Worm (Caenorhabditis elegans) whole organism, L1 larva: ENCODE results near the gene F35F10.13.

Experiments
- C16A3.4 ChIP-seq: fragments of 150-350 bp; optimal IDR thresholded peaks from 2 replicates; lab custom pipeline; 2014; ENCODE audit warnings: missing biosample characterization, missing genetic modification characterization
- F16B12.6 ChIP-seq: fragments of 150-350 bp; optimal IDR thresholded peaks from 2 replicates; lab custom pipeline; 2014; ENCODE audit warnings: missing biosample characterization, missing genetic modification characterization
- aha-1 ChIP-seq: fragments of 150-350 bp; optimal IDR thresholded peaks from 2 replicates; lab custom pipeline; 2014; ENCODE audit warnings: missing biosample characterization, missing genetic modification characterization
- alr-1 ChIP-seq: fragments of 200-800 bp; sonication (Bioruptor generic); optimal IDR thresholded peaks from 2 replicates; lab custom pipeline; 2018; ENCODE audit warnings: borderline replicate concordance, mild to moderate bottlenecking, missing genetic modification characterization, missing compliant biosample characterization
- ama-1 ChIP-seq: fragments of 150-350 bp; optimal IDR thresholded peaks from 2 replicates; lab custom pipeline; 2014
- ceh-88 ChIP-seq: fragments of 200-800 bp; sonication (Bioruptor generic); IDR thresholded peaks from 2 replicates; pipeline ENCODE4 v1.3.6; 2022; ENCODE audit warnings: missing genetic modification characterization, missing compliant biosample characterization
- dpl-1 ChIP-seq, 3 experiments: fragments of 150-350 bp in 2 of 3; sonication (generic microtip) in 1 of 3; optimal IDR thresholded peaks; 2 replicates each; lab custom pipeline; 2014 to 2017; ENCODE audit warnings: missing biosample characterization in 3 of 3, missing genetic modification characterization in 3 of 3, missing genetic modification reagents in 3 of 3
- egl-13 ChIP-seq: sonication (generic microtip); optimal IDR thresholded peaks from 2 replicates; lab custom pipeline; 2016; ENCODE audit warnings: missing genotype, missing genetic modification reagents, missing genetic modification characterization, missing compliant biosample characterization
- egl-27 ChIP-seq, 2 experiments: fragments of 150-350 bp in 1 of 2; sonication (generic microtip); optimal IDR thresholded peaks; 3 replicates each; lab custom pipeline; 2017 to 2018; ENCODE audit warnings: missing biosample characterization in 2 of 2, missing genetic modification characterization in 2 of 2, missing genetic modification reagents in 2 of 2
- elt-2 ChIP-seq: sonication (generic microtip); optimal IDR thresholded peaks from 2 replicates; lab custom pipeline; 2016; ENCODE audit warnings: missing genetic modification characterization, mild to moderate bottlenecking, inconsistent platforms, missing compliant biosample characterization, missing genetic modification reagents
- elt-3 ChIP-seq, 6 experiments: fragments of 150-350 bp in 1 of 6; sonication (generic microtip); optimal IDR thresholded peaks; 2 replicates each; lab custom pipeline; 2017 to 2018; ENCODE audit warnings: missing biosample characterization in 6 of 6, missing genetic modification characterization in 6 of 6, inconsistent platforms in 1 of 6
- fkh-10 ChIP-seq: sonication (generic microtip); optimal IDR thresholded peaks from 2 replicates; lab custom pipeline; 2017; ENCODE audit warnings: missing biosample characterization, missing genetic modification reagents, missing genetic modification characterization
- grh-1 ChIP-seq: fragments of 200-800 bp; sonication (Bioruptor generic); IDR thresholded peaks from 2 replicates; pipeline ENCODE4 v1.3.6; 2022; ENCODE audit warnings: missing genetic modification reagents, missing genetic modification characterization, missing compliant biosample characterization
- hlh-17 ChIP-seq: fragments of 200-800 bp; sonication (Bioruptor generic); optimal IDR thresholded peaks from 2 replicates; lab custom pipeline; 2018; ENCODE audit warnings: missing genetic modification characterization, mild to moderate bottlenecking, missing compliant biosample characterization, moderate library complexity, borderline replicate concordance
- hlh-4 ChIP-seq: sonication (generic microtip); optimal IDR thresholded peaks from 2 replicates; lab custom pipeline; 2016; ENCODE audit warnings: mild to moderate bottlenecking, missing genetic modification characterization, missing compliant biosample characterization
- hpl-2 ChIP-seq: fragments of 150-350 bp; optimal IDR thresholded peaks from 2 replicates; lab custom pipeline; 2014; ENCODE audit warnings: missing biosample characterization, missing genetic modification reagents, missing genetic modification characterization
- lin-13 ChIP-seq: fragments of 150-350 bp; optimal IDR thresholded peaks from 2 replicates; lab custom pipeline; 2014; ENCODE audit warnings: missing biosample characterization, missing genetic modification reagents, missing genetic modification characterization
- lin-15B ChIP-seq: fragments of 150-350 bp; sonication (generic microtip); optimal IDR thresholded peaks from 3 replicates; lab custom pipeline; 2014; ENCODE audit warnings: missing biosample characterization, missing genetic modification characterization
- lin-35 ChIP-seq, 2 experiments: fragments of 150-350 bp; optimal IDR thresholded peaks; 2 replicates each; lab custom pipeline; 2014; ENCODE audit warnings: missing biosample characterization in 2 of 2, missing genetic modification characterization in 2 of 2, missing genetic modification reagents in 2 of 2
- lsy-2 ChIP-seq, 2 experiments: fragments of 150-350 bp; optimal IDR thresholded peaks; 2 replicates each; lab custom pipeline; 2014; ENCODE audit warnings: missing biosample characterization in 2 of 2, missing genetic modification characterization in 2 of 2
- mep-1 ChIP-seq: fragments of 150-350 bp; optimal IDR thresholded peaks from 2 replicates; lab custom pipeline; 2014; ENCODE audit warnings: missing biosample characterization, missing genetic modification characterization
- nhr-20 ChIP-seq: sonication (generic microtip); optimal IDR thresholded peaks from 2 replicates; lab custom pipeline; 2016; ENCODE audit warnings: mild to moderate bottlenecking, missing genetic modification characterization, missing compliant biosample characterization
- nhr-237 ChIP-seq: fragments of 150-350 bp; optimal IDR thresholded peaks from 2 replicates; lab custom pipeline; 2014; ENCODE audit warnings: missing biosample characterization, missing genetic modification characterization
- nhr-28 ChIP-seq: fragments of 150-350 bp; optimal IDR thresholded peaks from 2 replicates; lab custom pipeline; 2014; ENCODE audit warnings: missing biosample characterization, missing genetic modification characterization
- nhr-77 ChIP-seq: fragments of 150-350 bp; optimal IDR thresholded peaks from 2 replicates; lab custom pipeline; 2014; ENCODE audit warnings: missing biosample characterization, missing genetic modification characterization
- nhr-85 ChIP-seq: sonication (generic microtip); peaks from one replicate; lab custom pipeline; 2016; ENCODE audit warnings: missing genetic modification characterization, inconsistent platforms, missing compliant biosample characterization
- pag-3 ChIP-seq: sonication (generic microtip); optimal IDR thresholded peaks from 2 replicates; lab custom pipeline; 2017; ENCODE audit warnings: missing genetic modification characterization, mild to moderate bottlenecking, missing compliant biosample characterization, antibody characterized with exemption, borderline replicate concordance; ENCODE audit not compliant: insufficient read depth
- pqm-1 ChIP-seq: sonication (generic microtip); optimal IDR thresholded peaks from 3 replicates; lab custom pipeline; 2017; ENCODE audit warnings: missing biosample characterization, missing genetic modification characterization
- rnt-1 ChIP-seq: sonication (generic microtip); optimal IDR thresholded peaks from 2 replicates; lab custom pipeline; 2016; ENCODE audit warnings: mild to moderate bottlenecking, missing genetic modification characterization, moderate library complexity, missing compliant biosample characterization
- skn-1 ChIP-seq: fragments of 150-350 bp; optimal IDR thresholded peaks from 2 replicates; lab custom pipeline; 2014; ENCODE audit warnings: missing biosample characterization, missing genetic modification characterization
- sptf-1 ChIP-seq: fragments of 150-350 bp; optimal IDR thresholded peaks from 2 replicates; lab custom pipeline; 2014; ENCODE audit warnings: missing biosample characterization, missing genetic modification characterization
- sup-37 ChIP-seq: fragments of 200-800 bp; sonication (Bioruptor generic); optimal IDR thresholded peaks from 2 replicates; lab custom pipeline; 2018; ENCODE audit warnings: mild to moderate bottlenecking, missing genetic modification characterization, missing compliant biosample characterization
- swsn-7 ChIP-seq: sonication (generic microtip); optimal IDR thresholded peaks from 2 replicates; lab custom pipeline; 2016; ENCODE audit warnings: missing genetic modification characterization, missing compliant biosample characterization
- tbx-2 ChIP-seq: sonication (generic microtip); optimal IDR thresholded peaks from 2 replicates; lab custom pipeline; 2016; ENCODE audit warnings: missing genetic modification characterization, missing compliant biosample characterization
- tlp-1 ChIP-seq: fragments of 150-350 bp; optimal IDR thresholded peaks from 2 replicates; lab custom pipeline; 2014; ENCODE audit warnings: missing biosample characterization, missing genetic modification characterization
- unc-30 ChIP-seq: sonication (generic microtip); optimal IDR thresholded peaks from 2 replicates; lab custom pipeline; 2017; ENCODE audit warnings: missing biosample characterization, missing genetic modification characterization
- unc-62 ChIP-seq: fragments of 150-350 bp; optimal IDR thresholded peaks from 2 replicates; lab custom pipeline; 2014; ENCODE audit warnings: missing biosample characterization, missing genetic modification reagents, missing genetic modification characterization
- vab-15 ChIP-seq: sonication (generic microtip); optimal IDR thresholded peaks from 2 replicates; lab custom pipeline; 2017; ENCODE audit warnings: missing genotype, mild to moderate bottlenecking, missing genetic modification characterization, missing compliant biosample characterization
- xbp-1 ChIP-seq: sonication (generic microtip); optimal IDR thresholded peaks from 2 replicates; lab custom pipeline; 2016; ENCODE audit warnings: missing genetic modification characterization, missing compliant biosample characterization
- zag-1 ChIP-seq: fragments of 150-350 bp; optimal IDR thresholded peaks from 2 replicates; lab custom pipeline; 2014; ENCODE audit warnings: missing biosample characterization, missing genetic modification characterization
- ztf-11 ChIP-seq, 2 experiments: sonication (generic microtip); optimal IDR thresholded peaks; 2 replicates each; lab custom pipeline; 2016 to 2017; ENCODE audit warnings: missing genetic modification characterization in 2 of 2, missing biosample characterization in 1 of 2, missing compliant biosample characterization in 1 of 2

F35F10.13 gene

DNA sequence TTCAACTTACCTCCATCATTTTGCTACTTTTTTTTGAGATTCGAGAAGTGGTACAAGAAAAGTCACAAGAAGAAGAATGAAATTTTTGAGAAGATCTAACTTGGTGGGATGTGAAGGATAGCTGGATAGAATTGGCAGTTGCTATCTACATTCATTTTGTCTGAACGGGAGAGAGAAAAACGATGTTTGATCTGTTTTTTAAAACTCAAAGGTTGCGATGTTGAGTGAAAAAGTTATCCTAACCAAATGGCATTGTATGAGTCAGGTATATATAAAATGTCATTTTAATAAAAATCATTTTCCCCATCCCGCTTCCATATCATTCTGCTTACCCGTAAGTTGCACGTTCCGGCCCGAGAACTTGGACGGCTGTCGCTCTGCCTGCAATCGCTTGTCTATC lies 29.6 kb downstream of the F35F10.13 start, which contains the start of gene F35F10.6:
Gene F35F10.6, minus strand, starts transcription at position 101 of the 400 bp plus-strand sequence.
- TF ChIP-seq unc-30 (tag; lab: Kevin White, UChicago) (no peak), ztf-11 (tag; optimal IDR thresholded peaks at IDR 0.05; lab: Kevin White, UChicago) (no peak), vab-15 (tag; lab: Kevin White, UChicago) (no peak), sup-37 (GFP tag; lab: Kevin White, UChicago) (no peak), nhr-85 (tag; lab: Kevin White, UChicago) (no peak), xbp-1 (no peak), swsn-7 (tag; lab: Kevin White, UChicago) (no peak), sptf-1 (tag; lab: Kevin White, UChicago) (no peak), hlh-17 (GFP tag; lab: Kevin White, UChicago) (no peak), skn-1 (tag; lab: Kevin White, UChicago) (no peak), egl-13 (tag; lab: Kevin White, UChicago) (no peak), nhr-20 (tag; lab: Kevin White, UChicago) (no peak), rnt-1 (tag; lab: Kevin White, UChicago) (no peak), elt-3 (tag; optimal IDR thresholded peaks at IDR 0.05; lab: Kevin White, UChicago) (no peak), pag-3 (no peak), aha-1 (tag; lab: Kevin White, UChicago) (no peak), nhr-28 (no peak), egl-27 (tag; optimal IDR thresholded peaks at IDR 0.05; lab: Kevin White, UChicago) (no peak)

DNA sequence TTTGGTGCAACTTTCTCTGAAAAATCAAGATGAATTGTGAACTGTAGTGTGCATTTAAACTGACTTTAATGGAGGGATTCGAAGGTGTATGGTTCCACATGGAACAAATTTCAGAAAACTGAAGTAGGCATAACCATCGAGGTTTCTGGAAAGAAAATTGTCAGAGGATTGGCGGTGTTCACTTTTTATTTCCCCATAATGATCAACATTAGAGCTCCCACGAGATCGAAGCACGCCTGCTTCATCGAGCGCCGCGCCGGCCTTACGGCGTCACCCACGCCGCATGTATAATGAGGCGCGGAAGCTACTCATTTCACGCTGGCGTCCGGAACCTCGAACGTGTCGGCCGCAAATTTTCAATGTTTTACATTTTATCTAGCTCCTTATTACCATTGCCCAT lies 30.7 kb downstream of the F35F10.13 start:
- TF ChIP-seq ceh-88 (GFP tag; lab: Robert Waterston, UW) (no peak), F16B12.6 (tag; lab: Kevin White, UChicago) (no peak)

DNA sequence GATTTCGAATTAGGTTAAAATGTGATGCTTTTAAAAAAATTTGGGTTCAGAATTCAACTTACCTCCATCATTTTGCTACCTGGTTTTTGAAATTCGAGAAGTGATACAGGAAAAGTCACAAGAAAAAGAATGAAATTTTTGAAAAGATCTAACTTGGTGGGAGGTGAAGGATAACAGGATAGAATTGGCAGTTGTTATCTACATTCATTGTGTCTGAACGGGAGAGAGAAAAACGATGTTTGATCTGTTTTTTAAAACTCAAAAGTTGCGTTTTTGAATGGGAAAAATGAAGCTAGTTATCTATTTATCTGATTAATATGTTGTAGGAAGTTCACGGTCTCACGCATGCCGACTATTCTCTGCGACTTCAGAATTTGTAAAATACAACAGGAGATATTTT lies 31.5 kb downstream of the F35F10.13 start, which contains the start of gene F35F10.7:
Gene F35F10.7, minus strand, starts transcription at position 101 of the 400 bp plus-strand sequence.
- TF ChIP-seq vab-15 (tag; lab: Kevin White, UChicago): no peak
- TF ChIP-seq tbx-2 (tag; lab: Kevin White, UChicago): no peak
- no peak for TF ChIP-seq lin-13

DNA sequence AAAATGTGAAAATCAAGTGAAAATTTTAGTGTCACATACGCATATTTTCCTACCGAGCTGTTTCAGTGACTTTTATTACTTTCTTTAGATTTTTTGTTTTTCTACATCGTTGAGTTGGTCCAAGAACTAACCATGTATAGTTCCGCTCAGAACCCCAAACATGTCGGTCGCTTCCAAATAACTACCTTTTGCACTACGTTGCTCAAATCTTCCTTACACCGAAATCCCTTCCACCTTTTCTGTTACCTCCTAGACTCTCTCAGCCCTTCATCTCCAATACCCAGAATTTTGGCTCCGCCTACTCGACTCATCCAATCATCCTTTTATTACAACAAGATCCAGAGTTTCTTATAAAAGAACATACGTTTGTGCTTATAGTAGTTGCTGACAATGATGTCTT lies 34.2 kb downstream of the F35F10.13 start, which contains the start of gene F35F10.5:
Gene F35F10.5, plus strand, starts transcription at position 301 of the 400 bp plus-strand sequence.
- no peak for TF ChIP-seq lin-35 (GFP tag; optimal IDR thresholded peaks at IDR 0.05; lab: Kevin White, UChicago)
- no peak for TF ChIP-seq ama-1 (lab: Kevin White, UChicago)
- TF ChIP-seq unc-30 (tag; lab: Kevin White, UChicago): no peak
- no peak for TF ChIP-seq grh-1 (GFP tag; lab: Robert Waterston, UW)
- no peak for TF ChIP-seq zag-1
- TF ChIP-seq unc-62 (GFP tag; lab: Kevin White, UChicago): no peak
- TF ChIP-seq egl-13 (tag; lab: Kevin White, UChicago): no peak
- no peak for TF ChIP-seq hlh-4 (tag; lab: Kevin White, UChicago)
- no peak for TF ChIP-seq lin-15B (tag; lab: Kevin White, UChicago)
- no peak for TF ChIP-seq dpl-1 (GFP tag; optimal IDR thresholded peaks at IDR 0.05; lab: Kevin White, UChicago)
- TF ChIP-seq alr-1 (tag; lab: Kevin White, UChicago): no peak
- no peak for TF ChIP-seq pqm-1 (tag; lab: Kevin White, UChicago)

DNA sequence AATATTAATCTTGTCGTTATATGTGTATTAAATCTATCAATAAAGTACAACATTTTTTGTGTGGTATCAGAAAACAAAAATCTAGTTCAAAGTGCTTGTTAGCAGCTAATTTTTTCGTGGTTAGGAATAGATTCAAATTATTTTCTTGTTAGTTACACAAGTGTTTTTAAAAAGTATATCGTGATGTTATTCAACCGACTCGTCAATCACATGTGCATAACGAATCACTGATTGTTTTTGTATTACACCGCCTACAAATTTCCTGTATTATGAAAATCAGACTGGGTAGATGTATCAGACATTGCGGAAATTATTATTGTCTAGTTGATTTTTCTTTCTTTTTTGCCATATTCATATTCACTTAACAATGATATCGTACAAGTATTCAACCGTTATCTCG lies 35.9 kb downstream of the F35F10.13 start, which contains the start of gene str-64:
Gene str-64, plus strand, starts transcription at position 301 of the 400 bp plus-strand sequence.
- TF ChIP-seq hpl-2: no peak
- TF ChIP-seq elt-2: no peak
- no peak for TF ChIP-seq lsy-2 (tag; optimal IDR thresholded peaks at IDR 0.05; lab: Kevin White, UChicago)
- no peak for TF ChIP-seq egl-27 (tag; optimal IDR thresholded peaks at IDR 0.05; lab: Kevin White, UChicago)
- no peak for TF ChIP-seq fkh-10
- TF ChIP-seq tlp-1: no peak
- TF ChIP-seq ztf-11 (tag; optimal IDR thresholded peaks at IDR 0.05; lab: Kevin White, UChicago): no peak
- no peak for TF ChIP-seq mep-1
- TF ChIP-seq nhr-237: no peak
- TF ChIP-seq vab-15 (tag; lab: Kevin White, UChicago): no peak
- TF ChIP-seq egl-13 (tag; lab: Kevin White, UChicago): no peak
- no peak for TF ChIP-seq C16A3.4
- no peak for TF ChIP-seq nhr-77 (tag; lab: Kevin White, UChicago)
- no peak for TF ChIP-seq tbx-2 (tag; lab: Kevin White, UChicago)
- TF ChIP-seq hlh-4 (tag; lab: Kevin White, UChicago): no peak
